Fruit fly (Drosophila melanogaster) whole organism, embryonic: Measurements from ENCODE around the gene CG3117.

Experiments used
- CG16779 ChIP-seq: fragments of 200-800 bp; sonication (Bioruptor generic); IDR thresholded peaks from 2 replicates; pipeline ENCODE4 v1.3.6; 2022; ENCODE audit warnings: missing biosample characterization, missing genetic modification characterization
- CG18619 ChIP-seq: fragments of 200-800 bp; sonication (Bioruptor generic); optimal IDR thresholded peaks from 3 replicates; lab custom pipeline; 2017; ENCODE audit warnings: missing biosample characterization, mild to moderate bottlenecking, missing genetic modification characterization
- Dll ChIP-seq: fragments of 200-800 bp; sonication (Bioruptor generic); IDR thresholded peaks from 4 replicates; pipeline ENCODE4 v1.3.6; 2022; ENCODE audit warnings: missing biosample characterization, missing genetic modification characterization; ENCODE audit not compliant: partially characterized antibody
- Sin3A ChIP-seq: fragments of >200 bp; optimal IDR thresholded peaks from 2 replicates; lab custom pipeline; 2018
- dimm ChIP-seq: fragments of 200-800 bp; sonication (Bioruptor generic); IDR thresholded peaks from 2 replicates; pipeline ENCODE4 v1.3.6; 2022; ENCODE audit warnings: missing biosample characterization, missing genetic modification characterization
- fd3F ChIP-seq: fragments of 200-800 bp; sonication (Bioruptor generic); optimal IDR thresholded peaks from 2 replicates; lab custom pipeline; 2018; ENCODE audit warnings: missing biosample characterization, mild to moderate bottlenecking, missing genetic modification characterization, moderate library complexity
- gcm ChIP-seq: fragments of 200-800 bp; sonication (Bioruptor generic); optimal IDR thresholded peaks from 2 replicates; lab custom pipeline; 2019; ENCODE audit warnings: missing biosample characterization, mild to moderate bottlenecking, missing genetic modification characterization, moderate library complexity
- grau ChIP-seq: fragments of 200-800 bp; optimal IDR thresholded peaks from 3 replicates; lab custom pipeline; 2019; ENCODE audit warnings: missing biosample characterization, mild to moderate bottlenecking, missing genetic modification characterization, moderate library complexity
- lilli ChIP-seq: fragments of 200-800 bp; sonication (Bioruptor generic); optimal IDR thresholded peaks from 3 replicates; lab custom pipeline; 2016; ENCODE audit warnings: missing biosample characterization, missing genetic modification characterization
- nom ChIP-seq: fragments of 200-800 bp; sonication (Bioruptor generic); optimal IDR thresholded peaks from 2 replicates; lab custom pipeline; 2017; ENCODE audit warnings: missing biosample characterization, missing genetic modification characterization, mild to moderate bottlenecking, moderate library complexity, missing genetic modification reagents
- psq ChIP-seq: fragments of 200-800 bp; sonication (Bioruptor generic); optimal IDR thresholded peaks from 2 replicates; lab custom pipeline; 2017; ENCODE audit warnings: missing biosample characterization, missing genetic modification characterization
- tio ChIP-seq: fragments of 200-800 bp; sonication (Bioruptor generic); optimal IDR thresholded peaks from 2 replicates; lab custom pipeline; 2017; ENCODE audit warnings: missing biosample characterization, missing genetic modification characterization, inconsistent platforms
- trh ChIP-seq: fragments of 200-800 bp; sonication (Bioruptor generic); optimal IDR thresholded peaks from 2 replicates; lab custom pipeline; 2016; ENCODE audit warnings: missing biosample characterization, missing genetic modification characterization

DNA sequence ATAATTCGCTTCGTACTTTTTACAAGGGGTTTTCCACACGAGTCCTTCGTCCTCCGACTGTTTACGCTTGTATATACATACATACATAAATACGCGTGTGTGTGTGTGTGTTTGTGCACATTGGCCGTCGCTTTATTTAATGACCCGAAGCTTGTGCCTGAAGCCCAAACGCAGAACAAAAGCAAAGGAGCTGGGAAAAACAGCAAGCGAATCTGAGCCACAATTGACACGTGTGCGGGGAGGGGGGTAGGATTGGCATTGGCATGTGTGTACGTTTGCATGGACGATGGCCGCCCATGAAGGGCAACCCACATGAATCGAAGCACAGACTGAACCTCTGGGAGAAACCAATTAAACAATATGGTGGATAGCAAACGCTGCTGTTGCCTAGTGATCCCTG is 47.3 kb upstream of the CG3117 start:
- no peak for TF ChIP-seq fd3F (GFP tag; lab: Kevin White, UChicago)
- no peak for TF ChIP-seq gcm
- TF ChIP-seq CG18619 (GFP tag; lab: Kevin White, UChicago): no peak
- no peak for TF ChIP-seq grau (tag; lab: Kevin White, UChicago)
- TF ChIP-seq dimm (GFP tag; lab: Robert Waterston, UW): no peak
- no peak for TF ChIP-seq nom
- TF ChIP-seq Dll: no peak
- TF ChIP-seq lilli (GFP tag; lab: Kevin White, UChicago): no peak
- TF ChIP-seq CG16779: no peak
- no peak for TF ChIP-seq psq (GFP tag; lab: Kevin White, UChicago)
- no peak for TF ChIP-seq tio (GFP tag; lab: Kevin White, UChicago)
- TF ChIP-seq Sin3A (lab: Kevin White, UChicago): no peak
- no peak for TF ChIP-seq trh
